Worm (Caenorhabditis elegans) whole organism, L4/young adult: ENCODE measurements around the gene fcmt-1.
"Not testable (repeated sequence)": the region's sequence is repeated elsewhere in the genome, so short reads cannot be mapped to it uniquely, and the experiment has no call there.

Experiments used
- W03F9.2 ChIP-seq: fragments of 150-350 bp; optimal IDR thresholded peaks from 2 replicates; lab custom pipeline; 2014; ENCODE audit warnings: missing biosample characterization, missing genetic modification characterization
- dao-5 ChIP-seq: sonication (generic microtip); optimal IDR thresholded peaks from 2 replicates; lab custom pipeline; 2016; ENCODE audit warnings: missing genotype, missing genetic modification characterization, moderate library complexity, missing compliant biosample characterization
- him-1 ChIP-seq: sonication (generic microtip); optimal IDR thresholded peaks from 2 replicates; lab custom pipeline; 2016; ENCODE audit warnings: missing genotype, missing genetic modification reagents, missing genetic modification characterization, missing compliant biosample characterization

The fcmt-1 gene

ce11 chrII:11713569-11713968 lies 4.2 kb upstream of the fcmt-1 start, which contains the start of gene F13D12.10:
F13D12.10 (plus strand) TSS chrII:11713799.
- TF ChIP-seq W03F9.2 (tag; lab: Kevin White, UChicago) (no peak), him-1 (tag; lab: Kevin White, UChicago) (no peak), dao-5 (tag; lab: Kevin White, UChicago) (no peak)

DNA sequence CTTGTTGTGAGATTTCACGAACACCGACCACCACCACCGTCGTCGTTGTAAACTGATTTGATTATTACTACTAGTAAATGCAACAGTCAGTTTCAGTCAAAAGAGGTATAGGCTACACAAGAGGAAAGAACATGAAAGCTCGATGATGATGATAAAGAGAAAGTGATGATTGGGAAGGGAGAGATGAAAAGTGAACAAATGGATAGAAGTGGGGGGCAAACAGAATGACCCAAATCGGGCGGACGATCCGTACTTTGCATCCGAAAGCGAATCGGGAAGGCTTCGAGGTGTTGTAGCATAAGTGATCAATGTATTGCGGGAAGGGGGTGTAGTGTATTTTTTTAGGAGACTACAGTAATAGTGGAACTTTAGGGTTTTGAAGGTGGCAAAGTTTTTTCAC lies 1.4 kb upstream of the fcmt-1 start:
- TF ChIP-seq W03F9.2 (tag; lab: Kevin White, UChicago), result no peak
- TF ChIP-seq him-1 (tag; lab: Kevin White, UChicago), result no peak
- no peak for TF ChIP-seq dao-5 (tag; lab: Kevin White, UChicago)

- TF ChIP-seq W03F9.2 (tag; lab: Kevin White, UChicago), result no peak
- no peak for TF ChIP-seq dao-5 (tag; lab: Kevin White, UChicago)
- no peak for TF ChIP-seq him-1 (tag; lab: Kevin White, UChicago)
Measured at ce11 chrII:11705787-11706186, 3.6 kb downstream of the fcmt-1 start, which contains the start of gene VF13D12L.3. VF13D12L.3 (plus strand) TSS chrII:11706009.

ce11 chrII:11700635-11701034 lies 8.7 kb downstream of the fcmt-1 start:
- no peak for TF ChIP-seq W03F9.2 (tag; lab: Kevin White, UChicago)
- TF ChIP-seq dao-5 (tag; lab: Kevin White, UChicago), result no peak
- no peak for TF ChIP-seq him-1 (tag; lab: Kevin White, UChicago)

DNA sequence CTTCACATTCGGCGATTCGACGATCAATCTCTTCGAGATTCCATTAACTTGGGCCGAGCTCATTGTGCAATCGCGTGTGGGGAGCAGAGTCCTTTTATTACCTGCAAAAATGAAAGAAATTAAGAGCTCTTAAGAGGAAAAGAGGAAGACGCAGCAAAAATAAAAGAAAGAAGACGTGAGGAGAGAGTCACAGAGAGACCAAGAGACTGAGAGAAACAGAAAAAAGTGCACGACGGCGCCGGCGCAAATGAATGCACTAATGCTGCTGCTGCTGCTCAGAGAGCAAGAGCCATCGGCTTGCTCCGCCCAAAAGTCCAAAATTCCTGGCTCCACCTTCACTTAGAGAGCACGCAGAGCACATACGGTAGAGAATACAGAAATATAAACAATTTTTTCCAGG lies 9.2 kb downstream of the fcmt-1 start, which contains the start of gene inos-1:
inos-1 (minus strand) TSS at position 101 of the 400 bp plus-strand sequence.
- TF ChIP-seq him-1 (tag; lab: Kevin White, UChicago) (no peak), W03F9.2 (tag; lab: Kevin White, UChicago) (no peak), dao-5 (tag; lab: Kevin White, UChicago) (no peak)

DNA sequence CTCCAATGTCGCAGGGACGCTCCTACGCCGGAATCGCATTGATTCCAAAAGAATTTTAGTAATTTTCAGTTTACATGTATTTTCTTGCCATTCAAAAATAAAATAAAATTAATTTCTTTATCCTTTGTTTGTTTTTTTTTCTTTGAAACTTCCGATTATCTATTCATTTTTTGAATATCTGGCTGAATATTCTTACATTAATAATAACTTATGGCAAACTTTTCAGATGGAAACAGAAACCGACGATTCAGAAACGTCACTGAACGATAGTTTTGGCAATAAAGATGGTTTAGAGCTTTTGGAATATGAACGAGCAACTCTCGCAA lies 13.5 kb downstream of the fcmt-1 start, which contains the start of gene xpf-1:
xpf-1 (plus strand) TSS at position 227 of the 326 bp plus-strand sequence.
- no peak for TF ChIP-seq W03F9.2 (tag; lab: Kevin White, UChicago)
- TF ChIP-seq dao-5 (tag; lab: Kevin White, UChicago), result no peak
- no peak for TF ChIP-seq him-1 (tag; lab: Kevin White, UChicago)

ce11 chrII:11695161-11695944 lies 14.0 kb downstream of the fcmt-1 start, which contains the start of gene tars-1:
tars-1 (minus strand) TSS chrII:11695657.
- not testable (repeated sequence) for TF ChIP-seq dao-5, W03F9.2, him-1 (tag; lab: Kevin White, UChicago)

DNA sequence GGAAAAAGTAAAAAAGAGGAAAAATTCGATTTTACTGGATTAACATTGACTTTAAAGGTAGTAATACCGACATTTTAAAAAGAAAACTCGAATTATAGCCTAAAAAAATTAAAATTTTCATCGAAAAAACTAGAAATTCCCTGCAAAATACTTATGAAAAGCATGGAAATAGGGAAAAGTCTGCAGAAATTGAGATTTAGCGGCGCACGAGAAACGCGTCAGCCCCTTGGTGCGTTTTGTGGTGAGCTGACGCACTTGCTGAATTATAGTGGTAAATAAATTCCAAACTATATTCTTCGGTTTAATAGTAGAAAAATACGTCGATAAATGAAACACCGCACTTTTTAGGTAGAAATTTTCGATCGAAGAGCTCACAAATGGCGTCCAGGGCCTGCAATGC lies 14.9 kb downstream of the fcmt-1 start:
- TF ChIP-seq dao-5 (tag; lab: Kevin White, UChicago), result no peak
- no peak for TF ChIP-seq him-1 (tag; lab: Kevin White, UChicago)
- TF ChIP-seq W03F9.2 (tag; lab: Kevin White, UChicago), result no peak

ce11 chrII:11690868-11691267 lies 18.5 kb downstream of the fcmt-1 start:
- no peak for TF ChIP-seq dao-5 (tag; lab: Kevin White, UChicago)
- TF ChIP-seq W03F9.2 (tag; lab: Kevin White, UChicago), result no peak
- no peak for TF ChIP-seq him-1 (tag; lab: Kevin White, UChicago)

DNA sequence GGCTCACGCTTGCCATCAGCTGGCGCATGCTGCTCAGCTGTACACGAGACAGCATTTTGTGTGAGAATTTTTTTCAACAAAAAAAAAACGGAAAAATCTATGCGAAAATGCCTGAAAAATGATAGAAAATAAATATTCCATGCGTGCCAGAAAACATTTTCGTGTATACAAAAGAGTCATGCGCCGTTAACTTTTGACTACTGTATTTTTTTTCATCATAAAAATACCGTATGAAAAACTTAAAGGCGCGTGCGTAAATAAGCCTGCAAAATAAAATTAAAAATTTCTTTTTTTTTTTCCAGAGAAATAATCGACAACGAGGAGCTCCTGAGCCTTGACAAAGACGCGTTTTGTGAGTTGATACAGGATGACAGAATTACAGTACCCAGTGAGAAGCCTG lies 19.4 kb downstream of the fcmt-1 start:
- TF ChIP-seq W03F9.2 (tag; lab: Kevin White, UChicago) (no peak), dao-5 (tag; lab: Kevin White, UChicago) (no peak), him-1 (tag; lab: Kevin White, UChicago) (no peak)

DNA sequence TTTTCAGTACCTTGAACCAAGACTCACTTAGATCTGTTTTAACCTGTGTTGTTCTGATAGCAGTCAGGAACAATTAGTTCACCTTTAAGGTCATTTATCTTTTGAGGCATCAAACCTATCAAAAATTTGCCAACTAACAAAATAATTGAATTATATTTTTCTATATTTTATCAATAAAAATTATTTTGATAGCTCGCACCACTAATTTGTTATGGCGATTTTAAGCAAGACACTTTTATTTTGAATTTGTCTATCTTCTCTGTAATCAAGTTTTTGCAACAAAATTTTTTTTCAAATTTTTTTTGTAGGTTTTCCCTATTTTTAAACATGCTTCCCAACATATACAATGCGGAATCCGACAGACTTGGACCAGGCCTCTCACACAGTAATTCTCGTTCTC lies 20.7 kb downstream of the fcmt-1 start, which contains the start of gene kel-1:
kel-1 (plus strand) TSS at position 301 of the 400 bp plus-strand sequence.
- TF ChIP-seq W03F9.2 (tag; lab: Kevin White, UChicago), result no peak
- TF ChIP-seq him-1 (tag; lab: Kevin White, UChicago), result no peak
- TF ChIP-seq dao-5 (tag; lab: Kevin White, UChicago), result no peak

- TF ChIP-seq dao-5 (tag; lab: Kevin White, UChicago), result no peak
- TF ChIP-seq W03F9.2 (tag; lab: Kevin White, UChicago), result no peak
- TF ChIP-seq him-1 (tag; lab: Kevin White, UChicago), result no peak
Measured at ce11 chrII:11688011-11688410, 21.4 kb downstream of the fcmt-1 start.

DNA sequence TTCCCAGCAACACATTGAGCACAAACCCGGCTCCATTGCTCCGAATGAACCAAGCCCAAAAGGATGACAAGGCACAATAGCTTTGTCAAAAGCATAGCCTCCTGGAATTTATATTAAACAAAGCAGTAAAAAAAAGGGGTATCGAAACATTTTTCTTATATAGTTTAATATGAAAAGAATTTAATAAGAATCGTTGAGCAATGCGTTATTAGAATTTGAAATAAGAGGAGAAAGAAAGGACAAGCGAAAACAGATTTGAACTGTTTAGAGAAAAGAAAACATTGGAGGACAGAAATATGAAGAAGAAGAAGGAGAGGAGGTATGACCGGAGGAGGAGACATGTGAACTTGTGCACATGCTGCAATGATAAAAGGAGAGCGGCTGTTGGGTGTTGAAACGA lies 24.2 kb downstream of the fcmt-1 start, which contains the start of gene C47D12.5:
C47D12.5 (minus strand) TSS at position 101 of the 400 bp plus-strand sequence.
- TF ChIP-seq him-1 (tag; lab: Kevin White, UChicago), result no peak
- TF ChIP-seq dao-5 (tag; lab: Kevin White, UChicago), result no peak
- TF ChIP-seq W03F9.2 (tag; lab: Kevin White, UChicago), result no peak
